Fruit fly (Drosophila melanogaster) whole organism, embryonic: ENCODE results near the gene CG14400.

Source experiments
- CG10565 ChIP-seq: fragments of 200-800 bp; sonication (Bioruptor generic); optimal IDR thresholded peaks from 3 replicates; lab custom pipeline; 2016; ENCODE audit warnings: missing biosample characterization, mild to moderate bottlenecking, missing genetic modification characterization
- CG10654 ChIP-seq: fragments of 200-800 bp; sonication (Bioruptor generic); optimal IDR thresholded peaks from 2 replicates; lab custom pipeline; 2016; ENCODE audit warnings: missing biosample characterization, missing genetic modification characterization
- CG11093 ChIP-seq: fragments of 200-800 bp; sonication (Bioruptor generic); IDR thresholded peaks from 3 replicates; pipeline ENCODE4 v1.3.6; 2022; ENCODE audit warnings: missing biosample characterization, missing genetic modification characterization
- CG12219 ChIP-seq: fragments of 200-800 bp; sonication (Bioruptor generic); optimal IDR thresholded peaks from 3 replicates; lab custom pipeline; 2018; ENCODE audit warnings: missing biosample characterization, mild to moderate bottlenecking, missing genetic modification characterization
- CG12744 ChIP-seq: fragments of 200-800 bp; sonication (Bioruptor generic); optimal IDR thresholded peaks from 2 replicates; lab custom pipeline; 2016; ENCODE audit warnings: missing biosample characterization, missing genetic modification characterization
- CG14667 ChIP-seq: fragments of 200-800 bp; sonication (Bioruptor generic); IDR thresholded peaks from 2 replicates; pipeline ENCODE4 v1.3.6; 2022; ENCODE audit warnings: missing biosample characterization, missing genetic modification characterization
- CG1647 ChIP-seq: fragments of 200-800 bp; sonication (Bioruptor generic); optimal IDR thresholded peaks from 3 replicates; lab custom pipeline; 2016; ENCODE audit warnings: missing biosample characterization, missing genetic modification characterization
- CG17328 ChIP-seq: fragments of 200-800 bp; sonication (Bioruptor generic); IDR thresholded peaks from 2 replicates; pipeline ENCODE4 v1.3.6; 2022; ENCODE audit warnings: missing biosample characterization, missing genetic modification characterization
- CG18764 ChIP-seq: fragments of 200-800 bp; sonication (Bioruptor generic); optimal IDR thresholded peaks from 3 replicates; lab custom pipeline; 2016; ENCODE audit warnings: missing biosample characterization, missing genetic modification characterization
- CG3281 ChIP-seq: fragments of 200-800 bp; sonication (Bioruptor generic); optimal IDR thresholded peaks from 3 replicates; lab custom pipeline; 2017; ENCODE audit warnings: missing biosample characterization, mild to moderate bottlenecking, missing genetic modification characterization
- CG3407 ChIP-seq: fragments of 200-800 bp; sonication (Bioruptor generic); optimal IDR thresholded peaks from 2 replicates; lab custom pipeline; 2018; ENCODE audit warnings: missing biosample characterization, mild to moderate bottlenecking, missing genetic modification characterization
- CG34376 ChIP-seq: fragments of 200-800 bp; sonication (Bioruptor generic); optimal IDR thresholded peaks from 2 replicates; lab custom pipeline; 2018; ENCODE audit warnings: missing biosample characterization, mild to moderate bottlenecking, missing genetic modification characterization
- CG4730 ChIP-seq: fragments of 200-800 bp; sonication (Bioruptor generic); IDR thresholded peaks from 2 replicates; pipeline ENCODE4 v1.3.6; 2022; ENCODE audit warnings: missing biosample characterization, missing genetic modification characterization
- CG6689 ChIP-seq: fragments of 200-800 bp; sonication (Bioruptor generic); IDR thresholded peaks from 2 replicates; pipeline ENCODE4 v1.3.6; 2022; ENCODE audit warnings: missing biosample characterization, missing genetic modification characterization
- CG7745 ChIP-seq: fragments of 200-800 bp; sonication (Bioruptor generic); optimal IDR thresholded peaks from 2 replicates; lab custom pipeline; 2018; ENCODE audit warnings: missing biosample characterization, mild to moderate bottlenecking, missing genetic modification characterization, moderate library complexity
- CG7987 ChIP-seq: fragments of 200-800 bp; sonication (Bioruptor generic); optimal IDR thresholded peaks from 2 replicates; lab custom pipeline; 2018; ENCODE audit warnings: missing biosample characterization, mild to moderate bottlenecking, missing genetic modification characterization, moderate library complexity
- CG8290 ChIP-seq, 3 experiments: fragments of 200-800 bp; sonication (Bioruptor generic); optimal IDR thresholded peaks; 2 replicates each; lab custom pipeline; 2016 to 2019; ENCODE audit warnings: missing biosample characterization in 3 of 3, missing genetic modification characterization in 3 of 3, mild to moderate bottlenecking in 2 of 3, moderate library complexity in 1 of 3
- CG8478 ChIP-seq: fragments of >200 bp; optimal IDR thresholded peaks from 2 replicates; lab custom pipeline; 2018
- CG9215 ChIP-seq: fragments of 200-800 bp; sonication (Bioruptor generic); IDR thresholded peaks from 2 replicates; pipeline ENCODE4 v1.3.6; 2022; ENCODE audit warnings: missing biosample characterization, missing genetic modification characterization
- CG9932 ChIP-seq: fragments of 200-800 bp; sonication (Bioruptor generic); IDR thresholded peaks from 2 replicates; pipeline ENCODE4 v1.3.6; 2022; ENCODE audit warnings: missing biosample characterization, missing genetic modification characterization
- CrebB ChIP-seq: fragments of 200-800 bp; sonication (Bioruptor generic); optimal IDR thresholded peaks from 3 replicates; lab custom pipeline; 2018; ENCODE audit warnings: missing biosample characterization, mild to moderate bottlenecking, missing genetic modification characterization
- Fer3 ChIP-seq: fragments of 200-800 bp; sonication (Bioruptor generic); optimal IDR thresholded peaks from 2 replicates; lab custom pipeline; 2018; ENCODE audit warnings: missing biosample characterization, mild to moderate bottlenecking, missing genetic modification characterization, moderate library complexity
- Mad ChIP-seq: fragments of 200-800 bp; sonication (Bioruptor generic); optimal IDR thresholded peaks from 2 replicates; lab custom pipeline; 2016; ENCODE audit warnings: missing biosample characterization, missing genetic modification characterization
- Opbp ChIP-seq: fragments of 200-800 bp; sonication (Bioruptor generic); IDR thresholded peaks from 3 replicates; pipeline ENCODE4 v1.3.6; 2022; ENCODE audit warnings: missing biosample characterization, missing genetic modification characterization; ENCODE audit not compliant: partially characterized antibody
- Pdp1 ChIP-seq, 2 experiments: fragments of 200-800 bp; sonication (Bioruptor generic); optimal IDR thresholded peaks; 3 replicates each; lab custom pipeline; 2016; ENCODE audit warnings: missing biosample characterization in 2 of 2, missing genetic modification characterization in 2 of 2, mild to moderate bottlenecking in 1 of 2, moderate library complexity in 1 of 2
- Usf ChIP-seq: fragments of 200-800 bp; sonication (Bioruptor generic); optimal IDR thresholded peaks from 2 replicates; lab custom pipeline; 2017; ENCODE audit warnings: missing genotype, missing biosample characterization, missing genetic modification characterization
- ap ChIP-seq: fragments of 200-800 bp; sonication (Bioruptor generic); IDR thresholded peaks from 2 replicates; pipeline ENCODE4 v1.3.6; 2022; ENCODE audit warnings: missing biosample characterization, missing genetic modification characterization
- bab2 ChIP-seq: fragments of 200-800 bp; sonication (Bioruptor generic); optimal IDR thresholded peaks from 2 replicates; lab custom pipeline; 2016; ENCODE audit warnings: missing biosample characterization, missing genetic modification characterization
- chinmo ChIP-seq: fragments of 200-800 bp; sonication (Bioruptor generic); IDR thresholded peaks from 4 replicates; pipeline ENCODE4 v1.3.6; 2022; ENCODE audit warnings: missing biosample characterization, missing genetic modification characterization; ENCODE audit not compliant: partially characterized antibody
- dimm ChIP-seq: fragments of 200-800 bp; sonication (Bioruptor generic); IDR thresholded peaks from 2 replicates; pipeline ENCODE4 v1.3.6; 2022; ENCODE audit warnings: missing biosample characterization, missing genetic modification characterization
- dmrt11E ChIP-seq: fragments of 200-800 bp; sonication (Bioruptor generic); optimal IDR thresholded peaks from 3 replicates; lab custom pipeline; 2018; ENCODE audit warnings: missing biosample characterization, mild to moderate bottlenecking, missing genetic modification characterization, moderate library complexity
- en ChIP-seq: fragments of 200-800 bp; sonication (Bioruptor generic); optimal IDR thresholded peaks from 2 replicates; lab custom pipeline; 2016; ENCODE audit warnings: missing biosample characterization, missing genetic modification characterization
- fd96Cb ChIP-seq: fragments of 200-800 bp; sonication (Bioruptor generic); optimal IDR thresholded peaks from 2 replicates; lab custom pipeline; 2018; ENCODE audit warnings: missing biosample characterization, mild to moderate bottlenecking, missing genetic modification characterization, moderate library complexity
- gce ChIP-seq: fragments of 200-800 bp; sonication (Bioruptor generic); IDR thresholded peaks from 3 replicates; pipeline ENCODE4 v1.3.6; 2022; ENCODE audit warnings: missing biosample characterization, missing genetic modification characterization
- gcm ChIP-seq: fragments of 200-800 bp; sonication (Bioruptor generic); optimal IDR thresholded peaks from 2 replicates; lab custom pipeline; 2019; ENCODE audit warnings: missing biosample characterization, mild to moderate bottlenecking, missing genetic modification characterization, moderate library complexity
- hkb ChIP-seq, 2 experiments: fragments of 200-800 bp in 1 of 2; fragments of >200 bp in 1 of 2; sonication (Bioruptor generic) in 1 of 2; IDR thresholded peaks in 1 of 2; optimal IDR thresholded peaks in 1 of 2; 2 replicates each; pipeline versions ENCODE4 v1.3.6 to Lab custom; 2017 to 2022; ENCODE audit warnings: missing biosample characterization in 1 of 2, missing genetic modification characterization in 1 of 2
- hth ChIP-seq: fragments of >200 bp; optimal IDR thresholded peaks from 2 replicates; lab custom pipeline; 2017; ENCODE audit warnings: inconsistent platforms
- ind ChIP-seq: fragments of 200-800 bp; sonication (Bioruptor generic); optimal IDR thresholded peaks from 3 replicates; lab custom pipeline; 2016; ENCODE audit warnings: missing biosample characterization, missing genetic modification characterization
- inv ChIP-seq: fragments of 200-800 bp; sonication (Bioruptor generic); IDR thresholded peaks from 2 replicates; pipeline ENCODE4 v1.3.6; 2022; ENCODE audit warnings: missing biosample characterization, missing genetic modification characterization; ENCODE audit not compliant: partially characterized antibody
- knrl ChIP-seq: fragments of 200-800 bp; sonication (Bioruptor generic); IDR thresholded peaks from 3 replicates; pipeline ENCODE4 v1.3.6; 2022; ENCODE audit warnings: missing biosample characterization, missing genetic modification characterization; ENCODE audit not compliant: partially characterized antibody
- luna ChIP-seq: fragments of 200-800 bp; sonication (Bioruptor generic); optimal IDR thresholded peaks from 2 replicates; lab custom pipeline; 2016; ENCODE audit warnings: missing biosample characterization, missing genetic modification characterization
- mirr ChIP-seq: fragments of 200-800 bp; sonication (Bioruptor generic); optimal IDR thresholded peaks from 3 replicates; lab custom pipeline; 2018; ENCODE audit warnings: missing biosample characterization, mild to moderate bottlenecking, missing genetic modification characterization
- onecut ChIP-seq: fragments of 200-800 bp; sonication (Bioruptor generic); IDR thresholded peaks from 2 replicates; pipeline ENCODE4 v1.3.6; 2022; ENCODE audit warnings: missing biosample characterization, missing genetic modification characterization
- pzg ChIP-seq: fragments of 200-800 bp; sonication (Bioruptor generic); optimal IDR thresholded peaks from 3 replicates; lab custom pipeline; 2018; ENCODE audit warnings: missing biosample characterization, mild to moderate bottlenecking, missing genetic modification characterization, moderate library complexity
- rib ChIP-seq: fragments of 200-800 bp; sonication (Bioruptor generic); IDR thresholded peaks from 2 replicates; pipeline ENCODE4 v1.3.6; 2022; ENCODE audit warnings: missing biosample characterization, missing genetic modification characterization
- sna ChIP-seq: fragments of 200-800 bp; sonication (Bioruptor generic); IDR thresholded peaks from 2 replicates; pipeline ENCODE4 v1.3.6; 2022; ENCODE audit warnings: missing biosample characterization, missing genetic modification characterization; ENCODE audit not compliant: partially characterized antibody
- tup ChIP-seq: fragments of 200-800 bp; sonication (Bioruptor generic); optimal IDR thresholded peaks from 2 replicates; lab custom pipeline; 2016; ENCODE audit warnings: missing biosample characterization, mild to moderate bottlenecking, missing genetic modification characterization, moderate library complexity
- zen ChIP-seq: fragments of 200-800 bp; sonication (Bioruptor generic); optimal IDR thresholded peaks from 3 replicates; lab custom pipeline; 2018; ENCODE audit warnings: missing biosample characterization, mild to moderate bottlenecking, missing genetic modification characterization, moderate library complexity
- zen2 ChIP-seq: fragments of 200-800 bp; sonication (Bioruptor generic); IDR thresholded peaks from 3 replicates; pipeline ENCODE4 v1.3.6; 2022; ENCODE audit warnings: missing biosample characterization, missing genetic modification characterization; ENCODE audit not compliant: partially characterized antibody

CG14400 gene

dm6 chr2L:20811039-20811652 lies 46.5 kb downstream of the CG14400 start (continued):
- TF ChIP-seq CG17328 (GFP tag; lab: Robert Waterston, UW) (no peak), CG4730 (peak; percentile 33; the same call in 1 of the 2 replicates), CG18764 (no peak), onecut (GFP tag; lab: Robert Waterston, UW) (no peak), CG3407 (GFP tag; lab: Kevin White, UChicago) (no peak), fd96Cb (peak; percentile 39), Pdp1 (GFP tag; optimal IDR thresholded peaks at IDR 0.05; lab: Kevin White, UChicago) (peak in 1 of 2 experiments; percentile 84), ind (GFP tag; lab: Kevin White, UChicago) (peak; percentile 21), knrl (no peak), CG14667 (GFP tag; lab: Robert Waterston, UW) (0 out of 2 replicates have a peak, but pooled peaks have one; percentile 30), CG6689 (GFP tag; lab: Robert Waterston, UW) (peak; percentile 59), bab2 (GFP tag; lab: Kevin White, UChicago) (no peak), CG7987 (GFP tag; lab: Kevin White, UChicago) (no peak), CG1647 (GFP tag; lab: Kevin White, UChicago) (no peak), luna (GFP tag; lab: Kevin White, UChicago) (no peak), CG7745 (no peak), Opbp (GFP tag; lab: Robert Waterston, UW) (no peak), CG11093 (GFP tag; lab: Robert Waterston, UW) (peak; percentile 36; the same call in 1 of the 3 replicates), CrebB (tag; lab: Kevin White, UChicago) (no peak), CG12219 (GFP tag; lab: Kevin White, UChicago) (peak; percentile 45), chinmo (GFP tag; lab: Robert Waterston, UW) (0 out of 4 replicates have a peak, but pooled peaks have one; percentile 36), CG8478 (lab: Kevin White, UChicago) (no peak), dmrt11E (tag; lab: Kevin White, UChicago) (no peak), CG34376 (GFP tag; lab: Kevin White, UChicago) (no peak), CG9932 (GFP tag; lab: Robert Waterston, UW) (no peak; the same call in 1 of the 2 replicates), CG3281 (peak; percentile 18), ap (GFP tag; lab: Robert Waterston, UW) (peak; percentile 54; the same call in 1 of the 2 replicates), hkb (optimal IDR thresholded peaks at IDR 0.05; lab: Kevin White, UChicago) (no peak), hkb (GFP tag; IDR thresholded peaks at IDR 0.05; lab: Robert Waterston, UW) (peak; percentile 72), en (no peak), CG9215 (GFP tag; lab: Robert Waterston, UW) (0 out of 2 replicates have a peak, but pooled peaks have one; percentile 16), mirr (GFP tag; lab: Kevin White, UChicago) (no peak), CG12744 (GFP tag; lab: Kevin White, UChicago) (no peak), inv (GFP tag; lab: Robert Waterston, UW) (no peak), pzg (GFP tag; lab: Kevin White, UChicago) (no peak), zen (tag; lab: Kevin White, UChicago) (no peak), dimm (GFP tag; lab: Robert Waterston, UW) (peak; percentile 31; the same call in 1 of the 2 replicates), rib (GFP tag; lab: Robert Waterston, UW) (no peak), Fer3 (peak; percentile 41), gcm (GFP tag; lab: Kevin White, UChicago) (peak; percentile 22), hth (lab: Kevin White, UChicago) (no peak), tup (GFP tag; lab: Kevin White, UChicago) (peak; percentile 11), Usf (GFP tag; lab: Kevin White, UChicago) (no peak), zen2 (GFP tag; lab: Robert Waterston, UW) (no peak), sna (GFP tag; lab: Robert Waterston, UW) (no peak), Mad (GFP tag; lab: Kevin White, UChicago) (no peak), CG8290 (GFP tag; optimal IDR thresholded peaks at IDR 0.05; lab: Kevin White, UChicago) (no peak), CG8290 (tag; optimal IDR thresholded peaks at IDR 0.05; lab: Kevin White, UChicago) (no peak), gce (GFP tag; lab: Robert Waterston, UW) (no peak), CG10565 (GFP tag; lab: Kevin White, UChicago) (no peak), CG10654 (no peak)
